Worm (Caenorhabditis elegans) whole organism, L4/young adult: ENCODE results near the gene K08F4.3.

ENCODE experiments used
- W03F9.2 ChIP-seq: fragments of 150-350 bp; optimal IDR thresholded peaks from 2 replicates; lab custom pipeline; 2014; ENCODE audit warnings: missing biosample characterization, missing genetic modification characterization
- him-1 ChIP-seq: sonication (generic microtip); optimal IDR thresholded peaks from 2 replicates; lab custom pipeline; 2016; ENCODE audit warnings: missing genotype, missing genetic modification reagents, missing genetic modification characterization, missing compliant biosample characterization

ce11 chrIV:10141930-10142505, 13.0 kb downstream of the K08F4.3 start, which contains the start of the genes gst-2, gst-4 and dhs-12:
- TF ChIP-seq W03F9.2 (no peak), him-1 (tag; lab: Kevin White, UChicago) (no peak)
